Worm (Caenorhabditis elegans) whole organism, young adult: ENCODE results near the gene ugt-52.
"Not testable (repeated sequence)": the region's sequence is repeated elsewhere in the genome, so short reads cannot be mapped to it uniquely, and the experiment has no call there.

Experiments used
- F10E7.11 ChIP-seq: sonication (generic microtip); optimal IDR thresholded peaks from 2 replicates; lab custom pipeline; 2017; ENCODE audit warnings: mild to moderate bottlenecking, missing genetic modification characterization, moderate library complexity, missing compliant biosample characterization
- ama-1 ChIP-seq, 3 experiments: fragments of 150-350 bp in 1 of 3; sonication (generic microtip) in 2 of 3; optimal IDR thresholded peaks; 2 replicates each; lab custom pipeline; 2014 to 2018; ENCODE audit warnings: missing biosample characterization in 2 of 3, missing genetic modification characterization in 2 of 3, missing genetic modification reagents in 2 of 3
- aptf-3 ChIP-seq: fragments of 200-800 bp; sonication (Bioruptor generic); IDR thresholded peaks from 2 replicates; pipeline ENCODE4 v1.3.6; 2022; ENCODE audit warnings: missing genetic modification characterization, missing compliant biosample characterization
- cebp-1 ChIP-seq, 2 experiments: fragments of 200-800 bp in 1 of 2; sonication (Bioruptor generic) in 1 of 2; sonication (generic microtip) in 1 of 2; IDR thresholded peaks in 1 of 2; optimal IDR thresholded peaks in 1 of 2; 2 replicates each; pipeline versions ENCODE4 v1.3.6 to Lab custom; 2017 to 2022; ENCODE audit warnings: missing compliant biosample characterization in 2 of 2, missing genetic modification characterization in 2 of 2, mild to moderate bottlenecking in 1 of 2, missing genetic modification reagents in 1 of 2, moderate library complexity in 1 of 2
- ceh-100 ChIP-seq: fragments of 200-800 bp; sonication (Bioruptor generic); IDR thresholded peaks from 2 replicates; pipeline ENCODE4 v1.3.6; 2022; ENCODE audit warnings: missing genetic modification reagents, missing genetic modification characterization, missing compliant biosample characterization
- dpff-1 ChIP-seq: sonication (generic microtip); optimal IDR thresholded peaks from 2 replicates; lab custom pipeline; 2017; ENCODE audit warnings: mild to moderate bottlenecking, missing genetic modification characterization, missing compliant biosample characterization
- gei-17 ChIP-seq: fragments of 200-800 bp; sonication (Bioruptor generic); optimal IDR thresholded peaks from 2 replicates; lab custom pipeline; 2018; ENCODE audit warnings: mild to moderate bottlenecking, missing genetic modification characterization, missing compliant biosample characterization
- lsl-1 ChIP-seq: fragments of 200-800 bp; sonication (Bioruptor generic); optimal IDR thresholded peaks from 2 replicates; lab custom pipeline; 2018; ENCODE audit warnings: mild to moderate bottlenecking, missing genetic modification characterization, moderate library complexity, missing compliant biosample characterization
- nhr-179 ChIP-seq: sonication (generic microtip); optimal IDR thresholded peaks from 2 replicates; lab custom pipeline; 2016; ENCODE audit warnings: mild to moderate bottlenecking, missing genetic modification characterization, missing compliant biosample characterization
- rec-8 ChIP-seq, 2 experiments: sonication (generic microtip); optimal IDR thresholded peaks; 2 replicates each; lab custom pipeline; 2016; ENCODE audit warnings: mild to moderate bottlenecking in 2 of 2, missing genetic modification characterization in 2 of 2, missing genetic modification reagents in 2 of 2, missing genotype in 2 of 2, missing biosample characterization in 1 of 2, missing compliant biosample characterization in 1 of 2, moderate library complexity in 1 of 2
- snpc-1.3 ChIP-seq: sonication (generic microtip); optimal IDR thresholded peaks from 2 replicates; lab custom pipeline; 2017; ENCODE audit warnings: missing genetic modification characterization, mild to moderate bottlenecking, missing compliant biosample characterization, antibody characterized with exemption, moderate library complexity, missing genotype, missing genetic modification reagents; ENCODE audit not compliant: insufficient read depth
- snpc-4 ChIP-seq, 5 experiments: fragments of 150-350 bp in 1 of 5; sonication (generic microtip) in 4 of 5; optimal IDR thresholded peaks; 2 replicates each; lab custom pipeline; 2014 to 2018; ENCODE audit warnings: missing genetic modification characterization in 5 of 5, missing biosample characterization in 3 of 5, antibody characterized with exemption in 2 of 5, mild to moderate bottlenecking in 2 of 5, missing compliant biosample characterization in 2 of 5, missing genotype in 2 of 5, moderate library complexity in 2 of 5, missing genetic modification reagents in 1 of 5
- unc-62 ChIP-seq: fragments of 150-350 bp; optimal IDR thresholded peaks from 2 replicates; lab custom pipeline; 2014; ENCODE audit warnings: missing biosample characterization, missing genetic modification reagents, missing genetic modification characterization
- ztf-28 ChIP-seq: fragments of 200-800 bp; sonication (Bioruptor generic); IDR thresholded peaks from 2 replicates; pipeline ENCODE4 v1.3.6; 2022; ENCODE audit warnings: missing genetic modification reagents, missing genetic modification characterization, missing compliant biosample characterization

ce11 chrIV:813341-813740 is 34.8 kb downstream of the ugt-52 start:
- TF ChIP-seq lsl-1 (GFP tag; lab: Kevin White, UChicago); rec-8 (tag; optimal IDR thresholded peaks at IDR 0.05; lab: Kevin White, UChicago); aptf-3 (GFP tag; lab: Robert Waterston, UW); ztf-28 (GFP tag; lab: Robert Waterston, UW); snpc-4 (GFP tag; optimal IDR thresholded peaks at IDR 0.05; lab: Kevin White, UChicago); snpc-4 (tag; optimal IDR thresholded peaks at IDR 0.05; lab: Kevin White, UChicago); nhr-179 (tag; lab: Kevin White, UChicago); F10E7.11 (tag; lab: Kevin White, UChicago); snpc-1.3; unc-62 (GFP tag; lab: Kevin White, UChicago); dpff-1; ama-1 (optimal IDR thresholded peaks at IDR 0.05; lab: Kevin White, UChicago); ama-1 (GFP tag; optimal IDR thresholded peaks at IDR 0.05; lab: Kevin White, UChicago); gei-17: not testable (repeated sequence)
- TF ChIP-seq cebp-1 (GFP tag; IDR thresholded peaks at IDR 0.05; lab: Robert Waterston, UW) = peak; percentile 30; the same call in 1 of the 2 replicates
- peak; percentile 24 for TF ChIP-seq cebp-1 (tag; optimal IDR thresholded peaks at IDR 0.05; lab: Kevin White, UChicago)
- TF ChIP-seq ceh-100 = peak; percentile 67
